Worm (Caenorhabditis elegans) whole organism, early embryonic: Measurements from ENCODE around the gene T19D2.13.

Experiments used
- B0310.2 ChIP-seq: sonication (generic microtip); optimal IDR thresholded peaks from 2 replicates; lab custom pipeline; 2016; ENCODE audit warnings: mild to moderate bottlenecking, missing genetic modification characterization, missing compliant biosample characterization
- F13C5.2 ChIP-seq: sonication (generic microtip); optimal IDR thresholded peaks from 2 replicates; lab custom pipeline; 2017; ENCODE audit warnings: mild to moderate bottlenecking, missing genetic modification characterization, inconsistent platforms, missing compliant biosample characterization
- aly-1 ChIP-seq: sonication (generic microtip); optimal IDR thresholded peaks from 2 replicates; lab custom pipeline; 2016; ENCODE audit warnings: missing genetic modification characterization, missing compliant biosample characterization
- ama-1 ChIP-seq: fragments of 150-350 bp; optimal IDR thresholded peaks from 2 replicates; lab custom pipeline; 2014
- ceh-36 ChIP-seq: sonication (generic microtip); optimal IDR thresholded peaks from 2 replicates; lab custom pipeline; 2016; ENCODE audit warnings: missing genetic modification characterization, inconsistent platforms, missing compliant biosample characterization
- ets-7 ChIP-seq: sonication (generic microtip); optimal IDR thresholded peaks from 2 replicates; lab custom pipeline; 2016; ENCODE audit warnings: missing genotype, missing genetic modification characterization, missing compliant biosample characterization
- hmbx-1 ChIP-seq: sonication (generic microtip); optimal IDR thresholded peaks from 2 replicates; lab custom pipeline; 2016; ENCODE audit warnings: mild to moderate bottlenecking, missing genetic modification characterization, missing compliant biosample characterization
- hmg-4 ChIP-seq: fragments of 200-800 bp; sonication (Bioruptor generic); optimal IDR thresholded peaks from 2 replicates; lab custom pipeline; 2018; ENCODE audit warnings: mild to moderate bottlenecking, missing genetic modification characterization, missing compliant biosample characterization
- pes-1 ChIP-seq: fragments of 200-800 bp; sonication (Bioruptor generic); IDR thresholded peaks from 2 replicates; pipeline ENCODE4 v1.3.6; 2022; ENCODE audit warnings: missing genetic modification reagents, missing genetic modification characterization, missing compliant biosample characterization
- scrt-1 ChIP-seq: fragments of 200-800 bp; sonication (Bioruptor generic); IDR thresholded peaks from 2 replicates; pipeline ENCODE4 v1.3.6; 2022; ENCODE audit warnings: missing genetic modification characterization, missing compliant biosample characterization
- sea-1 ChIP-seq: fragments of 200-800 bp; sonication (Bioruptor generic); conservative IDR thresholded peaks from 2 replicates; pipeline ENCODE4 v1.3.6; 2022; ENCODE audit warnings: missing genetic modification characterization, missing compliant biosample characterization
- tra-4 ChIP-seq: sonication (generic microtip); optimal IDR thresholded peaks from 2 replicates; lab custom pipeline; 2017; ENCODE audit warnings: missing genetic modification characterization, missing compliant biosample characterization

- TF ChIP-seq ama-1 (lab: Kevin White, UChicago) (no peak), F13C5.2 (no peak), ceh-36 (tag; lab: Kevin White, UChicago) (no peak), pes-1 (no peak), aly-1 (tag; lab: Kevin White, UChicago) (no peak), ets-7 (tag; lab: Kevin White, UChicago) (no peak), tra-4 (no peak), B0310.2 (tag; lab: Kevin White, UChicago) (no peak), hmg-4 (GFP tag; lab: Kevin White, UChicago) (no peak), hmbx-1 (tag; lab: Kevin White, UChicago) (no peak), scrt-1 (GFP tag; lab: Robert Waterston, UW) (no peak), sea-1 (GFP tag; lab: Robert Waterston, UW) (no peak)
Measured at ce11 chrX:3957475-3958204, 15.5 kb upstream of the T19D2.13 start.
